Worm (Caenorhabditis elegans): ENCODE results near the gene T07C4.12.
A peak's percentile ranks its signal among the peaks of the same experiment; 100 is the strongest.

DNA sequence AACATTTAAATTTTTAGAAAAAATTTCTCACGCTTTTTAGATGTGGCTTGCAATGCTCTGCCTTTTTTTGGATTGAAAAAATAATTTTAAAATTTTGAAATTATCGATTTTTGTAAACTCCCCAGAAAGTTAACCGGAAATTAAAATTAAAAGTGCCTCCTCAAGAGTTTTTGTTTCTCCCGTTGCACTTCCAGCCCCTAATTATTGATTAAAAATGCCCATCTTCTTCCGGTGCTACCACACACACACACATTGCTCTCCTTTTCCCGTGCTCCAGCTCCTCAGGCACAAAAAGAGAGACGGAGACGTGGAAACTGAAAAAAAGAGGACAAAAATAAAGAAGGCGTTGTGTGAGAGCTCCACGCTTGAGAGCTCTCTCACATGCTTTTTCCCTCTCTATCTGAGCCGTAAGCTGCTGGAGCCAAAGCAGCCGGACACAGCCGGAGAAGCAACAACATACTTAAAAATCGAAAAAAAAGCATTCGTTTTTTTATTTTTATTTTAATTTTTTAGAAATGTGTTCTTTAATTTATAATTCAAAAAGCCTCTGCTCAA lies 35.0 kb upstream of the T07C4.12 start:
- TF ChIP-seq lin-39 (tag; optimal IDR thresholded peaks at IDR 0.05) (no peak), efl-1 (optimal IDR thresholded peaks at IDR 0.05) (no peak), efl-1 (GFP tag; optimal IDR thresholded peaks at IDR 0.05 in 1 of 2) (peak in 1 of 2 experiments; percentile 85)
